Worm (Caenorhabditis elegans) whole organism, mixed stage, embryonic: Measurements from ENCODE around the gene zip-1.

Source experiments
- M03D4.4 ChIP-seq: sonication (generic microtip); optimal IDR thresholded peaks from 2 replicates; lab custom pipeline; 2017; ENCODE audit warnings: mild to moderate bottlenecking, missing genetic modification characterization, missing compliant biosample characterization
- bed-3 ChIP-seq: fragments of 200-800 bp; sonication (Bioruptor generic); optimal IDR thresholded peaks from 3 replicates; lab custom pipeline; 2018; ENCODE audit warnings: mild to moderate bottlenecking, missing genetic modification characterization, moderate library complexity, missing compliant biosample characterization
- blmp-1 ChIP-seq: fragments of 150-350 bp; optimal IDR thresholded peaks from 2 replicates; lab custom pipeline; 2014; ENCODE audit warnings: missing biosample characterization, missing genetic modification characterization
- ceh-39 ChIP-seq: fragments of 150-350 bp; optimal IDR thresholded peaks from 2 replicates; lab custom pipeline; 2014; ENCODE audit warnings: missing biosample characterization, missing genetic modification characterization
- ceh-43 ChIP-seq: fragments of 200-800 bp; sonication (Bioruptor generic); optimal IDR thresholded peaks from 2 replicates; lab custom pipeline; 2018; ENCODE audit warnings: mild to moderate bottlenecking, missing genetic modification characterization, moderate library complexity, missing compliant biosample characterization
- ceh-83 ChIP-seq: fragments of 200-800 bp; sonication (Bioruptor generic); optimal IDR thresholded peaks from 2 replicates; lab custom pipeline; 2018; ENCODE audit warnings: mild to moderate bottlenecking, missing genetic modification characterization, missing compliant biosample characterization
- ces-1 ChIP-seq: fragments of 150-350 bp; optimal IDR thresholded peaks from 2 replicates; lab custom pipeline; 2014; ENCODE audit warnings: missing biosample characterization, missing genetic modification reagents, missing genetic modification characterization
- drap-1 ChIP-seq: fragments of 200-800 bp; sonication (Bioruptor generic); optimal IDR thresholded peaks from 3 replicates; lab custom pipeline; 2018; ENCODE audit warnings: mild to moderate bottlenecking, missing genetic modification characterization, missing compliant biosample characterization
- elt-1 ChIP-seq: sonication (generic microtip); optimal IDR thresholded peaks from 2 replicates; lab custom pipeline; 2017; ENCODE audit warnings: missing genetic modification characterization, mild to moderate bottlenecking, missing compliant biosample characterization, antibody characterized with exemption, moderate library complexity, borderline replicate concordance; ENCODE audit not compliant: insufficient read depth
- elt-3 ChIP-seq: fragments of 150-350 bp; optimal IDR thresholded peaks from 2 replicates; lab custom pipeline; 2014; ENCODE audit warnings: missing biosample characterization, missing genetic modification characterization
- flh-1 ChIP-seq: fragments of 200-800 bp; sonication (Bioruptor generic); optimal IDR thresholded peaks from 2 replicates; lab custom pipeline; 2018; ENCODE audit warnings: mild to moderate bottlenecking, missing genetic modification characterization, moderate library complexity, missing compliant biosample characterization
- ham-2 ChIP-seq: fragments of 200-800 bp; sonication (Bioruptor generic); optimal IDR thresholded peaks from 2 replicates; lab custom pipeline; 2018; ENCODE audit warnings: mild to moderate bottlenecking, missing genetic modification characterization, missing compliant biosample characterization
- hlh-1 ChIP-seq: fragments of 150-350 bp; optimal IDR thresholded peaks from 2 replicates; lab custom pipeline; 2014; ENCODE audit warnings: missing biosample characterization, missing genetic modification reagents, missing genetic modification characterization
- lin-13 ChIP-seq: fragments of 150-350 bp; optimal IDR thresholded peaks from 2 replicates; lab custom pipeline; 2014; ENCODE audit warnings: missing biosample characterization, missing genetic modification characterization
- lin-32 ChIP-seq: fragments of 200-800 bp; sonication (Bioruptor generic); optimal IDR thresholded peaks from 2 replicates; lab custom pipeline; 2018; ENCODE audit warnings: mild to moderate bottlenecking, missing genetic modification characterization, missing compliant biosample characterization
- lsy-2 ChIP-seq: fragments of 150-350 bp; optimal IDR thresholded peaks from 2 replicates; lab custom pipeline; 2014; ENCODE audit warnings: missing biosample characterization, missing genetic modification characterization
- mab-5 ChIP-seq: fragments of 150-350 bp; optimal IDR thresholded peaks from 2 replicates; lab custom pipeline; 2014; ENCODE audit warnings: missing biosample characterization, missing genetic modification characterization
- mep-1 ChIP-seq: fragments of 150-350 bp; optimal IDR thresholded peaks from 2 replicates; lab custom pipeline; 2017; ENCODE audit warnings: missing biosample characterization, missing genetic modification reagents, missing genetic modification characterization, inconsistent platforms
- mls-2 ChIP-seq: sonication (generic microtip); optimal IDR thresholded peaks from 2 replicates; lab custom pipeline; 2016; ENCODE audit warnings: mild to moderate bottlenecking, missing genetic modification characterization, moderate library complexity, missing compliant biosample characterization
- nhr-12 ChIP-seq: fragments of 150-350 bp; optimal IDR thresholded peaks from 2 replicates; lab custom pipeline; 2014; ENCODE audit warnings: missing biosample characterization, missing genetic modification characterization
- nhr-2 ChIP-seq: fragments of 150-350 bp; optimal IDR thresholded peaks from 2 replicates; lab custom pipeline; 2014; ENCODE audit warnings: missing biosample characterization, missing genetic modification characterization
- nhr-237 ChIP-seq: fragments of 150-350 bp; optimal IDR thresholded peaks from 2 replicates; lab custom pipeline; 2014; ENCODE audit warnings: missing biosample characterization, missing genetic modification characterization
- nhr-28 ChIP-seq: fragments of 150-350 bp; optimal IDR thresholded peaks from 2 replicates; lab custom pipeline; 2014; ENCODE audit warnings: missing biosample characterization, missing genetic modification characterization
- sem-2 ChIP-seq: fragments of 200-800 bp; sonication (Bioruptor generic); optimal IDR thresholded peaks from 2 replicates; lab custom pipeline; 2018; ENCODE audit warnings: mild to moderate bottlenecking, missing genetic modification characterization, missing compliant biosample characterization
- snpc-4 ChIP-seq: fragments of 150-350 bp; optimal IDR thresholded peaks from 2 replicates; lab custom pipeline; 2014; ENCODE audit warnings: missing biosample characterization, missing genetic modification characterization
- sptf-1 ChIP-seq: sonication (generic microtip); optimal IDR thresholded peaks from 2 replicates; lab custom pipeline; 2017; ENCODE audit warnings: mild to moderate bottlenecking, missing genetic modification characterization, moderate library complexity, missing compliant biosample characterization
- tbx-8 ChIP-seq: fragments of 200-800 bp; sonication (Bioruptor generic); optimal IDR thresholded peaks from 2 replicates; lab custom pipeline; 2018; ENCODE audit warnings: mild to moderate bottlenecking, missing genetic modification characterization, moderate library complexity, missing compliant biosample characterization
- unc-120 ChIP-seq: sonication (generic microtip); optimal IDR thresholded peaks from 2 replicates; lab custom pipeline; 2017; ENCODE audit warnings: missing genetic modification characterization, missing compliant biosample characterization; ENCODE audit not compliant: poor library complexity, severe bottlenecking
- unc-39 ChIP-seq: fragments of 150-350 bp; optimal IDR thresholded peaks from 2 replicates; lab custom pipeline; 2014; ENCODE audit warnings: missing biosample characterization, missing genetic modification characterization
- unc-62 ChIP-seq: fragments of 150-350 bp; optimal IDR thresholded peaks from 2 replicates; lab custom pipeline; 2014; ENCODE audit warnings: missing biosample characterization, missing genetic modification reagents, missing genetic modification characterization
- zip-8 ChIP-seq: fragments of 150-350 bp; optimal IDR thresholded peaks from 2 replicates; lab custom pipeline; 2014; ENCODE audit warnings: missing biosample characterization, missing genetic modification characterization

zip-1 gene

ce11 chrIII:12299259-12299658 lies 34.3 kb upstream of the zip-1 start:
- TF ChIP-seq unc-62 (GFP tag; lab: Kevin White, UChicago) (no peak), bed-3 (no peak), unc-39 (tag; lab: Kevin White, UChicago) (no peak), nhr-2 (tag; lab: Kevin White, UChicago) (no peak), ceh-43 (GFP tag; lab: Kevin White, UChicago) (no peak), sptf-1 (tag; lab: Kevin White, UChicago) (no peak), ceh-39 (tag; lab: Kevin White, UChicago) (no peak), M03D4.4 (tag; lab: Kevin White, UChicago) (no peak), mls-2 (no peak), lsy-2 (tag; lab: Kevin White, UChicago) (no peak), elt-1 (no peak), lin-32 (GFP tag; lab: Kevin White, UChicago) (no peak), nhr-237 (tag; lab: Kevin White, UChicago) (no peak), unc-120 (tag; lab: Kevin White, UChicago) (no peak), nhr-28 (no peak), mep-1 (tag; lab: Kevin White, UChicago) (no peak), ham-2 (no peak), elt-3 (tag; lab: Kevin White, UChicago) (no peak), nhr-12 (no peak), ces-1 (no peak)

DNA sequence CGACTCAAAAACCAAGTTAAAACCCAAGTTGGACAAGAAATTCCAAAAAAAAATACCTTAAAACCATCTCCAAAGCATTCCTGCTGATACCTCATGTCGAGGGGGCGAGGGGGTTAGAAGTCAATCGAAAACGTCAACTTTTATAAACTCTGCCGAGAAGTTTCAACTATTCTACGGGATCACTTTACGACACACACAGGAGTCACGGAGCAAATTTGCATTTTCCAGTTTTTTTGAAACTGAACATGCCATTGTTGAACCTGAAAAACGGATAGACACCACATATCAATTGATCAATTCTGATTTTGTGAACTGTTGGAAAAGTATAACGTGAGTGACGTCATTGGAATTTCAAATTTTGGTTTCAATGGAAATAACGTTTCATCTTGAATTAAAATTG lies 30.5 kb upstream of the zip-1 start, which contains the start of gene mrp-8:
TSS of gene mrp-8 (minus strand) at position 101 of the 400 bp plus-strand sequence.
- TF ChIP-seq tbx-8 (GFP tag; lab: Kevin White, UChicago) (no peak), zip-8 (tag; lab: Kevin White, UChicago) (peak; percentile 12)
- TF ChIP-seq, all 35 proteins: peak for 1

DNA sequence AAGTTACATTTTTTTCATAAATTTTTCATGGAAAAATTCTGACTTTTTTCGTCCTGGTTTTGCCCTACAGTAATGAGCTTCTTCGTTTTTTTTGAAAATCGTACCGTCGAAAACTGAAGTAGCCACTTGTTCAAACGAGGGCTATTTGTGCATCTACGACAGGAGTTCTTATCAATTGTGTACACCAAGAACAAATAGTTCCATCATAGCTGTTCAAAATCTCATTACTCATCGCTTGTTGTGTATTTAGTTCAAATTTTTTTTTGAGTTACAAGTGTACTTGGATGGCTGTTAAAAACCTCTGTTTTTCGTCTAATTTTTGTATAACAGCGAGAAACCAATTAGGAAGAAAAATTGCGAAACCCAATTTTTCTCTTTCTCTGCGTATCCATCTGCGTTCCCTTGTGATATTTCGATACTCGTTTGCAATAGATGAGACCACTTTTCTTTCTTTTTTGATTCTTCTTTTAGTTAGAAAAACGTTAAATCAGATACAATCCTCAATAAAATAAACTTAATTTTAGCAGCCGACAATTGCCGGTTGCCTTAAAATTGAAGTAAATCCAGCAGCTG lies 28.7 kb upstream of the zip-1 start:
- no peak for TF ChIP-seq lin-32 (GFP tag; lab: Kevin White, UChicago)
- TF ChIP-seq sem-2 (GFP tag; lab: Kevin White, UChicago): no peak
- no peak for TF ChIP-seq ceh-83 (GFP tag; lab: Kevin White, UChicago)

DNA sequence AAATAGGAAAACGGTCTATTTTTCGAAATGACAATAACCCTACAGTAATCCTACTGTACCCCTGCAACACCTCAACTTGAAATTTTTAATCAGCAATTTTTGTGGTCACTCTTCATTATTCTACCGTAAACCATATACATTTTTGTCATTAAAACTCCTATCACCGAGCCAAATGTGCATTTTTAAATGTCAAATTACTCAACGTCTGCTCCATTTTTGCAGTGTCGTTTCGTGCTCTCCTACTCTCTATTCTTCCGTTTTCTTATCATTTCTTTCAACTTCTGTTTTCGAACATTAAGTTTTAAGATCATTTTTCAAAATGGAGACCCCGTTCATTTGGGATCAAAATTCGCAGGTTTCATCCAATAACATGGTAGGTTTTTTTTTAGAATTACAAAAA lies 26.1 kb upstream of the zip-1 start, which contains the start of gene pqn-92:
TSS of gene pqn-92 (plus strand) at position 307 of the 400 bp plus-strand sequence.
- no peak for TF ChIP-seq zip-8 (tag; lab: Kevin White, UChicago)
- TF ChIP-seq blmp-1 (tag; lab: Kevin White, UChicago): no peak
- no peak for TF ChIP-seq snpc-4 (tag; lab: Kevin White, UChicago)
- no peak for TF ChIP-seq ham-2
- TF ChIP-seq nhr-12: no peak
- no peak for TF ChIP-seq ces-1
- TF ChIP-seq ceh-83 (GFP tag; lab: Kevin White, UChicago): no peak
- TF ChIP-seq unc-120 (tag; lab: Kevin White, UChicago): no peak
- TF ChIP-seq nhr-2 (tag; lab: Kevin White, UChicago): no peak
- no peak for TF ChIP-seq sem-2 (GFP tag; lab: Kevin White, UChicago)
- no peak for TF ChIP-seq unc-62 (GFP tag; lab: Kevin White, UChicago)
- TF ChIP-seq mab-5 (tag; lab: Kevin White, UChicago): no peak
- no peak for TF ChIP-seq flh-1 (GFP tag; lab: Kevin White, UChicago)
- no peak for TF ChIP-seq hlh-1
- no peak for TF ChIP-seq bed-3
- TF ChIP-seq, all 35 proteins: peak for 0

DNA sequence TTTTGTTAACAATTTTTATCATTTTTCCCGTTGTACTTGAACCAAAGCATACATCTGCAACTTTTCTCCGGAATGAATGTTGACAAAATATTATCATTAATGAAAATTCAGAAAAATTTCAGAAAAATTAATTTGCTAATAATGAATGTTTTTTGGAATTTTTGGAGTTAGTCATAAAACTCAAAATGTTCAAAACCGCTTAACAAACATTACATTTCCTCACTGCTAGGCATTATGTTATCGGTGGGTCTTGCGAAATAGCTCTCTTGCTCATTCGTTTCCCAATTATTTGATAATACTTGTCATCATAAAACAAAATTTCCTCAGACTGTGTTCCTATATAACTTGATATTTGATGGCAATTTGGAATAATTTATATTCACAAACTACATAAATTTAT lies 20.7 kb upstream of the zip-1 start, which contains the start of gene Y75B8A.39:
TSS of gene Y75B8A.39 (plus strand) at position 301 of the 400 bp plus-strand sequence.
- TF ChIP-seq ceh-43 (GFP tag; lab: Kevin White, UChicago) (no peak), M03D4.4 (tag; lab: Kevin White, UChicago) (no peak), nhr-237 (tag; lab: Kevin White, UChicago) (no peak), drap-1 (GFP tag; lab: Kevin White, UChicago) (no peak), elt-3 (tag; lab: Kevin White, UChicago) (no peak), mep-1 (tag; lab: Kevin White, UChicago) (no peak), lin-32 (GFP tag; lab: Kevin White, UChicago) (no peak), sptf-1 (tag; lab: Kevin White, UChicago) (no peak), lsy-2 (tag; lab: Kevin White, UChicago) (no peak), lin-13 (no peak)
- TF ChIP-seq, all 35 proteins: peak for 0
